Worm (Caenorhabditis elegans) whole organism, L4/young adult: ENCODE data around the gene F36H12.4.

ENCODE experiments used
- W03F9.2 ChIP-seq: fragments of 150-350 bp; optimal IDR thresholded peaks from 2 replicates; lab custom pipeline; 2014; ENCODE audit warnings: missing biosample characterization, missing genetic modification characterization
- dao-5 ChIP-seq: sonication (generic microtip); optimal IDR thresholded peaks from 2 replicates; lab custom pipeline; 2016; ENCODE audit warnings: missing genotype, missing genetic modification characterization, moderate library complexity, missing compliant biosample characterization
- him-1 ChIP-seq: sonication (generic microtip); optimal IDR thresholded peaks from 2 replicates; lab custom pipeline; 2016; ENCODE audit warnings: missing genotype, missing genetic modification reagents, missing genetic modification characterization, missing compliant biosample characterization

- TF ChIP-seq W03F9.2 (tag; lab: Kevin White, UChicago), result no peak
- no peak for TF ChIP-seq him-1 (tag; lab: Kevin White, UChicago)
- TF ChIP-seq dao-5 (tag; lab: Kevin White, UChicago), result no peak
Measured at ce11 chrIV:5291207-5291606, 22.3 kb downstream of the F36H12.4 start.
